Fruit fly (Drosophila melanogaster): ENCODE results near the gene CG31140.

DNA sequence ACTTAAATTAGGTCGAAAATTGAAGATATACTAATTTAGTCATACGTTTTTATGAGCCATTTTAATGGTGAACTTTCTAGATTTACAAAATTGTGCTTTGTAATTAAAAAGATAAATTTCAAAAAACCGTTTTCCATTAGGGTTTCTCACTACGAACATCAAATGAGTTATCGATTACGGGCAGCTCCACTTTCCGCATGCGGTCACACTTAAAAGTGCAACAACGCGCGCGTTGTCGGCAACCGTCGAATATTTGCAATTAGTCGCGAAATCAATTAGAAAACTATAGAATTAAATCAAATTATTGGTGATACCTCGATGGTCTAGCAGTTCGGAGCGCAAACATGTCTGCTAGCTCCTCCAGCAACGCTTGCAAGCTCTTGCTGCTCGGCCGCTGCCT, 38.8 kb upstream of the CG31140 start, which contains the start of gene Ndc1:
- TF ChIP-seq CG17359 (tag; optimal IDR thresholded peaks at IDR 0.05) = no peak
- TF ChIP-seq pho (GFP tag; optimal IDR thresholded peaks at IDR 0.05) = no peak
- no peak for TF ChIP-seq CG11504 (tag; optimal IDR thresholded peaks at IDR 0.05)
- TF ChIP-seq CG34376 (GFP tag; optimal IDR thresholded peaks at IDR 0.05) = no peak
- TF ChIP-seq ash1 (GFP tag; optimal IDR thresholded peaks at IDR 0.05) = no peak
- no peak for TF ChIP-seq CG6272 (GFP tag; IDR thresholded peaks at IDR 0.05)
- TF ChIP-seq CG2199 (GFP tag; IDR thresholded peaks at IDR 0.05) = no peak
- no peak for TF ChIP-seq CG31365 (tag; optimal IDR thresholded peaks at IDR 0.05)
- no peak for TF ChIP-seq nau (GFP tag; optimal IDR thresholded peaks at IDR 0.05)
- no peak for TF ChIP-seq pan (optimal IDR thresholded peaks at IDR 0.05)
- no peak for TF ChIP-seq pan (GFP tag; optimal IDR thresholded peaks at IDR 0.05 in 1 of 2, IDR thresholded peaks at IDR 0.05 in 1 of 2)
- TF ChIP-seq B-H1 (GFP tag; IDR thresholded peaks at IDR 0.05) = no peak
- TF ChIP-seq Xrp1 (GFP tag; IDR thresholded peaks at IDR 0.05) = no peak
- no peak for TF ChIP-seq CG14667 (GFP tag; IDR thresholded peaks at IDR 0.05)
- no peak for TF ChIP-seq tx (GFP tag; optimal IDR thresholded peaks at IDR 0.05)

Measured in whole organism, embryonic.